Fruit fly (Drosophila melanogaster) whole organism, pupa: Measurements from ENCODE around the gene CG14990.

Experiments used
- CG10348 ChIP-seq: fragments of 200-800 bp; sonication (Bioruptor generic); IDR thresholded peaks from 2 replicates; pipeline ENCODE4 v1.3.6; 2022; ENCODE audit warnings: missing biosample characterization, missing genetic modification characterization
- CG12605 ChIP-seq: fragments of 200-800 bp; sonication (Bioruptor generic); IDR thresholded peaks from 2 replicates; pipeline ENCODE4 v1.3.6; 2022; ENCODE audit warnings: missing biosample characterization, missing genetic modification characterization
- CG13204 ChIP-seq: fragments of 200-800 bp; sonication (Bioruptor generic); optimal IDR thresholded peaks from 2 replicates; lab custom pipeline; 2018; ENCODE audit warnings: missing biosample characterization, mild to moderate bottlenecking, missing genetic modification characterization, moderate library complexity
- CG14655 ChIP-seq: fragments of 200-800 bp; sonication (Bioruptor generic); optimal IDR thresholded peaks from 3 replicates; lab custom pipeline; 2017; ENCODE audit warnings: mild to moderate bottlenecking, missing biosample characterization, missing genetic modification reagents, missing genetic modification characterization
- CG15710 ChIP-seq: fragments of 200-800 bp; sonication (Bioruptor generic); optimal IDR thresholded peaks from 2 replicates; lab custom pipeline; 2018; ENCODE audit warnings: missing biosample characterization, mild to moderate bottlenecking, missing genetic modification characterization, moderate library complexity
- CG17806 ChIP-seq: fragments of 200-800 bp; sonication (Bioruptor generic); optimal IDR thresholded peaks from 2 replicates; lab custom pipeline; 2018; ENCODE audit warnings: missing biosample characterization, mild to moderate bottlenecking, missing genetic modification characterization, moderate library complexity
- CG32121 ChIP-seq: fragments of 200-800 bp; sonication (Bioruptor generic); IDR thresholded peaks from 2 replicates; pipeline ENCODE4 v1.3.6; 2022; ENCODE audit warnings: missing biosample characterization, missing genetic modification characterization
- CG34367 ChIP-seq: fragments of 200-800 bp; sonication (Bioruptor generic); optimal IDR thresholded peaks from 2 replicates; lab custom pipeline; 2018; ENCODE audit warnings: missing biosample characterization, mild to moderate bottlenecking, missing genetic modification characterization
- CG4496 ChIP-seq: fragments of 200-800 bp; sonication (Bioruptor generic); IDR thresholded peaks from 3 replicates; pipeline ENCODE4 v1.3.6; 2022; ENCODE audit warnings: missing biosample characterization, missing genetic modification characterization
- CG8159 ChIP-seq: fragments of 200-800 bp; sonication (Bioruptor generic); optimal IDR thresholded peaks from 3 replicates; lab custom pipeline; 2018; ENCODE audit warnings: missing biosample characterization, mild to moderate bottlenecking, missing genetic modification characterization, moderate library complexity
- CG8301 ChIP-seq: fragments of 200-800 bp; sonication (Bioruptor generic); optimal IDR thresholded peaks from 2 replicates; lab custom pipeline; 2018; ENCODE audit warnings: missing biosample characterization, mild to moderate bottlenecking, missing genetic modification characterization
- CG9948 ChIP-seq: fragments of 200-800 bp; sonication (Bioruptor generic); optimal IDR thresholded peaks from 2 replicates; lab custom pipeline; 2018; ENCODE audit warnings: missing biosample characterization, mild to moderate bottlenecking, missing genetic modification characterization, moderate library complexity
- D1 ChIP-seq: fragments of 200-800 bp; sonication (Bioruptor generic); optimal IDR thresholded peaks from 2 replicates; lab custom pipeline; 2018; ENCODE audit warnings: missing biosample characterization, mild to moderate bottlenecking, missing genetic modification characterization, moderate library complexity
- EcR ChIP-seq: fragments of 200-800 bp; sonication (Bioruptor generic); optimal IDR thresholded peaks from 3 replicates; lab custom pipeline; 2019; ENCODE audit warnings: missing biosample characterization, missing genetic modification characterization, mild to moderate bottlenecking, moderate library complexity, missing genetic modification reagents
- Ets98B ChIP-seq: fragments of 200-800 bp; sonication (Bioruptor generic); IDR thresholded peaks from 2 replicates; pipeline ENCODE4 v1.3.6; 2022; ENCODE audit warnings: missing biosample characterization, missing genetic modification characterization
- Pif1A ChIP-seq: fragments of 200-800 bp; sonication (Bioruptor generic); optimal IDR thresholded peaks from 3 replicates; lab custom pipeline; 2016; ENCODE audit warnings: missing biosample characterization, missing genetic modification characterization
- Pif1B ChIP-seq: fragments of 200-800 bp; sonication (Bioruptor generic); optimal IDR thresholded peaks from 3 replicates; lab custom pipeline; 2016; ENCODE audit warnings: missing biosample characterization, missing genetic modification characterization
- Snoo ChIP-seq: fragments of 200-800 bp; sonication (Bioruptor generic); optimal IDR thresholded peaks from 3 replicates; lab custom pipeline; 2017; ENCODE audit warnings: missing biosample characterization, mild to moderate bottlenecking, missing genetic modification characterization, inconsistent platforms
- fd96Ca ChIP-seq: fragments of 200-800 bp; sonication (Bioruptor generic); IDR thresholded peaks from 3 replicates; pipeline ENCODE4 v1.3.6; 2022; ENCODE audit warnings: missing biosample characterization, missing genetic modification characterization
- gl ChIP-seq: fragments of 200-800 bp; sonication (Bioruptor generic); optimal IDR thresholded peaks from 2 replicates; lab custom pipeline; 2018; ENCODE audit warnings: missing biosample characterization, mild to moderate bottlenecking, missing genetic modification characterization
- rn ChIP-seq: fragments of 200-800 bp; sonication (Bioruptor generic); IDR thresholded peaks from 2 replicates; pipeline ENCODE4 v1.3.6; 2022; ENCODE audit warnings: missing biosample characterization, missing genetic modification characterization

The CG14990 gene

DNA sequence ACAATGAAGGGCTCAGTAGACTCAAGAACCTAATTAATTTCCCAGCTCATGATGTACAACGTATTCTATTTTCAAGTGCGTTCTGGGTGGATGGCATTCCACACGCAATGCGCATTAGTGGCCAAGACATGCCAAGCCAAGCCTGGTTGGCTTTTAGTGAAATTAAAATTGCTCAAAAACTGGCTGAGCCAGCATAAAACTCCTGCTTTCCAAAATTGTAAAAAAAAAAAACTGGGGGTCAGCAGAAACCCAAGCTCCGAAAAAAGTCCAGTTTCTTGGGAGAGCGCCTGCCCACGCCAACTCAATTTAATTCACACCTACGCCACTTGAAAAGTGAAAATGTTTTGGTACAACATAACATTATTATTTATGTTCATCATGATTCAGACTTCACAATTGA lies 25.3 kb downstream of the CG14990 start:
- TF ChIP-seq CG15710 (tag; lab: Kevin White, UChicago) (no peak), Pif1B (no peak), CG4496 (no peak), EcR (GFP tag; lab: Kevin White, UChicago) (no peak)

dm6 chr3L:4119636-4120357 lies 26.8 kb downstream of the CG14990 start:
- TF ChIP-seq CG14655 (GFP tag; lab: Kevin White, UChicago) (no peak), CG34367 (tag; lab: Kevin White, UChicago) (no peak), CG32121 (no peak)

DNA sequence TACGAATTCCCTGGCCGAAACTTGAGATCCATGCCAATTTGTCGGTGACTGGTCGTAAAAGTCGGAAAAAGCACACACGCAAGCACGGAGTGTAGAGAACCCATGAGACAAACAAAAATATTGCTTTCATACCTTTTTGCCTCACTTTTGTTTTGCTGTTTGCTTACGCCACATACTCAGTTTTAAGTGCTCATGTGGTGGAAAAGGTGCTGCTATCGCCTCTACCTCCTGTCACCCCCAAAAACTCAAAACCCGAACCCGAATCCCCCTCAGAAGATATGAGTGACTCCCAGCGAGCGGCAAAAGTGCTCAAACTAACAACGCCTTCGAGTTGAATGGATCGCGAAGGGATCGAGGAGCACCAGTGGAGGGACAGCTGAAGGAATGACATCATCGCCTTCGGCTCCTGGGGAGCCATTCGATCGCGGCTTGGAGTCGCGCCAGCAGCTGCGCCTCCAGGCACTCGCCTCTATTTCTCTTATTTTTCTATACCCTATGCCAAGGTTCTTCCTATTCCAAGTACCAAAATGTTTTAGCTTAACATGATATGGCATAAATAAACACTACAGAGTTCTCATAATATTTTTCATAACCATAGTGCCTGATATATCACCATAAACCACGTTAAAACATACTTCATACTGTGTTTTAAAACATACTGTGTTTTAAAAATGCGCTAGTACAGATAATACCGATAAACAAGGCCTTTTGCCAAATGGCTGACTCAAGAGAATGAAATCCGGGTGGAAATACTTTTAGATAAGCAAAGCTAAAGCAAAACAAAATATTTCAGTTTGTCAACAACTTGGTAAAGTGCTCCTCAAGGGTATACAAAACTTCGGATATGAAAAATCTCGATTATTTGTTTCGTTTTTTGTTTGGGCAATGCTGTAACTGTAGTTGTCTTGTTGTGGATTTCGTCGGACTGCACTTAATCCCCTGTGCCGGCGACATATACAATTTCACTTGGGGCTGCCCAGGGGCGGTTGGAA lies 27.6 kb downstream of the CG14990 start:
- no peak for TF ChIP-seq EcR (GFP tag; lab: Kevin White, UChicago)
- no peak for TF ChIP-seq Pif1A (GFP tag; lab: Kevin White, UChicago)
- 0 out of 3 replicates have a peak, but pooled peaks have one; percentile 18 for TF ChIP-seq CG4496
- no peak for TF ChIP-seq CG8159

dm6 chr3L:4121589-4121988 lies 28.6 kb downstream of the CG14990 start:
- TF ChIP-seq CG34367 (tag; lab: Kevin White, UChicago) (no peak), rn (GFP tag; lab: Robert Waterston, UW) (no peak), CG14655 (GFP tag; lab: Kevin White, UChicago) (no peak), fd96Ca (GFP tag; lab: Robert Waterston, UW) (no peak), CG4496 (no peak), Ets98B (no peak), Snoo (tag; lab: Kevin White, UChicago) (no peak), CG15710 (tag; lab: Kevin White, UChicago) (no peak), D1 (tag; lab: Kevin White, UChicago) (no peak), CG8301 (tag; lab: Kevin White, UChicago) (no peak), CG32121 (no peak), Pif1B (no peak), CG10348 (GFP tag; lab: Robert Waterston, UW) (no peak), Pif1A (GFP tag; lab: Kevin White, UChicago) (no peak), CG9948 (tag; lab: Kevin White, UChicago) (no peak), gl (no peak), CG17806 (tag; lab: Kevin White, UChicago) (no peak), CG12605 (GFP tag; lab: Robert Waterston, UW) (no peak), CG13204 (GFP tag; lab: Kevin White, UChicago) (no peak), CG8159 (no peak)

dm6 chr3L:4122185-4122767 lies 29.3 kb downstream of the CG14990 start, which contains the start of gene Chd64:
Gene Chd64 (minus strand): TSS chr3L:4122388.
- TF ChIP-seq Ets98B (peak; percentile 45; the same call in 1 of the 2 replicates), CG15710 (tag; lab: Kevin White, UChicago) (peak; percentile 3), D1 (tag; lab: Kevin White, UChicago) (no peak), CG32121 (peak; percentile 27; the same call in 1 of the 2 replicates), CG34367 (tag; lab: Kevin White, UChicago) (no peak), CG4496 (peak; percentile 53; the same call in 1 of the 3 replicates), CG14655 (GFP tag; lab: Kevin White, UChicago) (no peak), fd96Ca (GFP tag; lab: Robert Waterston, UW) (peak; percentile 64; the same call in 1 of the 3 replicates), EcR (GFP tag; lab: Kevin White, UChicago) (peak; percentile 45), gl (no peak), CG10348 (GFP tag; lab: Robert Waterston, UW) (no peak), CG8301 (tag; lab: Kevin White, UChicago) (no peak), CG9948 (tag; lab: Kevin White, UChicago) (no peak), Pif1B (no peak), Snoo (tag; lab: Kevin White, UChicago) (peak; percentile 60), CG13204 (GFP tag; lab: Kevin White, UChicago) (no peak), rn (GFP tag; lab: Robert Waterston, UW) (no peak), CG12605 (GFP tag; lab: Robert Waterston, UW) (peak; percentile 37; the same call in 1 of the 2 replicates), CG17806 (tag; lab: Kevin White, UChicago) (no peak), CG8159 (no peak), Pif1A (GFP tag; lab: Kevin White, UChicago) (no peak)
